Worm (Caenorhabditis elegans): ENCODE results near the gene glr-2.

glr-2 gene

ce11 chrIII:7144749-7145148 is at the start of gene glr-2:
TSS of gene glr-2 (minus strand) at chrIII:7144959.
- TF ChIP-seq sea-1 (GFP tag; conservative IDR thresholded peaks at IDR 0.05) (no peak), tbx-11 (GFP tag; IDR thresholded peaks at IDR 0.05) (no peak), flt-1 (GFP tag; IDR thresholded peaks at IDR 0.05) (no peak), tbx-37 (GFP tag; conservative IDR thresholded peaks at IDR 0.05) (no peak), ceh-36 (tag; optimal IDR thresholded peaks at IDR 0.05) (no peak), hmg-4 (GFP tag; optimal IDR thresholded peaks at IDR 0.05) (no peak), B0310.2 (tag; optimal IDR thresholded peaks at IDR 0.05) (no peak), pes-1 (GFP tag; IDR thresholded peaks at IDR 0.05) (no peak), hmbx-1 (tag; optimal IDR thresholded peaks at IDR 0.05) (no peak), aly-1 (tag; optimal IDR thresholded peaks at IDR 0.05) (no peak), ama-1 (optimal IDR thresholded peaks at IDR 0.05) (no peak), scrt-1 (GFP tag; IDR thresholded peaks at IDR 0.05) (no peak), ceh-13 (GFP tag; optimal IDR thresholded peaks at IDR 0.05) (no peak), tra-4 (tag; optimal IDR thresholded peaks at IDR 0.05) (no peak), F13C5.2 (tag; optimal IDR thresholded peaks at IDR 0.05) (no peak), ets-7 (tag; optimal IDR thresholded peaks at IDR 0.05) (no peak), hnd-1 (tag; optimal IDR thresholded peaks at IDR 0.05) (no peak)

ce11 chrIII:7192942-7193665 is 48.3 kb upstream of the glr-2 start, which contains the start of gene mec-14:
TSS of gene mec-14 (minus strand) at chrIII:7192992.
- no peak for TF ChIP-seq tra-4 (tag; optimal IDR thresholded peaks at IDR 0.05)
- no peak for TF ChIP-seq sea-1 (GFP tag; conservative IDR thresholded peaks at IDR 0.05)
- no peak for TF ChIP-seq ceh-13 (GFP tag; optimal IDR thresholded peaks at IDR 0.05)
- no peak for TF ChIP-seq aly-1 (tag; optimal IDR thresholded peaks at IDR 0.05)
- TF ChIP-seq ets-7 (tag; optimal IDR thresholded peaks at IDR 0.05) = no peak
- TF ChIP-seq tbx-37 (GFP tag; conservative IDR thresholded peaks at IDR 0.05) = no peak
- no peak for TF ChIP-seq hnd-1 (tag; optimal IDR thresholded peaks at IDR 0.05)

ce11 chrIII:7189581-7190128 is 44.9 kb upstream of the glr-2 start, which contains the start of gene rps-21:
TSS of gene rps-21 (minus strand) at chrIII:7189631.
- TF ChIP-seq aly-1 (tag; optimal IDR thresholded peaks at IDR 0.05) (no peak), pes-1 (GFP tag; IDR thresholded peaks at IDR 0.05) (0 out of 2 replicates have a peak, but pooled peaks have one; percentile 32), tra-4 (tag; optimal IDR thresholded peaks at IDR 0.05) (no peak), B0310.2 (tag; optimal IDR thresholded peaks at IDR 0.05) (no peak), hmg-4 (GFP tag; optimal IDR thresholded peaks at IDR 0.05) (peak; percentile 24), F13C5.2 (tag; optimal IDR thresholded peaks at IDR 0.05) (peak; percentile 47), flt-1 (GFP tag; IDR thresholded peaks at IDR 0.05) (no peak)

- TF ChIP-seq tra-4 (tag; optimal IDR thresholded peaks at IDR 0.05) (no peak), flt-1 (GFP tag; IDR thresholded peaks at IDR 0.05) (no peak), hmbx-1 (tag; optimal IDR thresholded peaks at IDR 0.05) (no peak), F13C5.2 (tag; optimal IDR thresholded peaks at IDR 0.05) (no peak), hnd-1 (tag; optimal IDR thresholded peaks at IDR 0.05) (no peak), ceh-36 (tag; optimal IDR thresholded peaks at IDR 0.05) (no peak), pes-1 (GFP tag; IDR thresholded peaks at IDR 0.05) (no peak), ama-1 (optimal IDR thresholded peaks at IDR 0.05) (no peak), sea-1 (GFP tag; conservative IDR thresholded peaks at IDR 0.05) (no peak), ets-7 (tag; optimal IDR thresholded peaks at IDR 0.05) (no peak), B0310.2 (tag; optimal IDR thresholded peaks at IDR 0.05) (no peak), hmg-4 (GFP tag; optimal IDR thresholded peaks at IDR 0.05) (no peak), ceh-13 (GFP tag; optimal IDR thresholded peaks at IDR 0.05) (no peak), tbx-11 (GFP tag; IDR thresholded peaks at IDR 0.05) (no peak), tbx-37 (GFP tag; conservative IDR thresholded peaks at IDR 0.05) (no peak)
Observed at ce11 chrIII:7188300-7189052, 43.7 kb upstream of the glr-2 start, which contains the start of the genes F37C12.21 and F37C12.10. TSS of gene F37C12.21 (plus strand) at chrIII:7188357. TSS of gene F37C12.10 (minus strand) at chrIII:7188384.

ce11 chrIII:7185473-7185872 is 40.7 kb upstream of the glr-2 start, which contains the start of gene F37C12.14:
TSS of gene F37C12.14 (minus strand) at chrIII:7185573.
- no peak for TF ChIP-seq aly-1 (tag; optimal IDR thresholded peaks at IDR 0.05)
- TF ChIP-seq hmg-4 (GFP tag; optimal IDR thresholded peaks at IDR 0.05) = no peak
- no peak for TF ChIP-seq flt-1 (GFP tag; IDR thresholded peaks at IDR 0.05)
- no peak for TF ChIP-seq hmbx-1 (tag; optimal IDR thresholded peaks at IDR 0.05)
- TF ChIP-seq B0310.2 (tag; optimal IDR thresholded peaks at IDR 0.05) = no peak
- TF ChIP-seq ceh-13 (GFP tag; optimal IDR thresholded peaks at IDR 0.05) = no peak
- TF ChIP-seq F13C5.2 (tag; optimal IDR thresholded peaks at IDR 0.05) = no peak
- no peak for TF ChIP-seq scrt-1 (GFP tag; IDR thresholded peaks at IDR 0.05)
- no peak for TF ChIP-seq pes-1 (GFP tag; IDR thresholded peaks at IDR 0.05)
- TF ChIP-seq ceh-36 (tag; optimal IDR thresholded peaks at IDR 0.05) = no peak
- no peak for TF ChIP-seq ama-1 (optimal IDR thresholded peaks at IDR 0.05)
- no peak for TF ChIP-seq tbx-11 (GFP tag; IDR thresholded peaks at IDR 0.05)
- no peak for TF ChIP-seq sea-1 (GFP tag; conservative IDR thresholded peaks at IDR 0.05)
- no peak for TF ChIP-seq ets-7 (tag; optimal IDR thresholded peaks at IDR 0.05)
- no peak for TF ChIP-seq tbx-37 (GFP tag; conservative IDR thresholded peaks at IDR 0.05)
- no peak for TF ChIP-seq tra-4 (tag; optimal IDR thresholded peaks at IDR 0.05)
- TF ChIP-seq hnd-1 (tag; optimal IDR thresholded peaks at IDR 0.05) = no peak

ce11 chrIII:7184022-7184421 is 39.3 kb upstream of the glr-2 start, which contains the start of gene yju-2:
TSS of gene yju-2 (plus strand) at chrIII:7184336.
- TF ChIP-seq ceh-13 (GFP tag; optimal IDR thresholded peaks at IDR 0.05) (no peak), tbx-37 (GFP tag; conservative IDR thresholded peaks at IDR 0.05) (no peak), flt-1 (GFP tag; IDR thresholded peaks at IDR 0.05) (no peak), hmg-4 (GFP tag; optimal IDR thresholded peaks at IDR 0.05) (no peak), pes-1 (GFP tag; IDR thresholded peaks at IDR 0.05) (no peak), ceh-36 (tag; optimal IDR thresholded peaks at IDR 0.05) (no peak), ets-7 (tag; optimal IDR thresholded peaks at IDR 0.05) (no peak)

All from whole organism, early embryonic.